Fruit fly (Drosophila melanogaster) whole organism, adult: ENCODE results near the gene app.

ENCODE experiments used
- CG11617 ChIP-seq: fragments of 200-800 bp; sonication (Bioruptor generic); optimal IDR thresholded peaks from 2 replicates; lab custom pipeline; 2017; ENCODE audit warnings: mild to moderate bottlenecking, missing biosample characterization, missing genetic modification reagents, missing genetic modification characterization
- CG12768 ChIP-seq: fragments of 200-800 bp; sonication (Bioruptor generic); optimal IDR thresholded peaks from 2 replicates; lab custom pipeline; 2017; ENCODE audit warnings: missing biosample characterization, missing genetic modification characterization, mild to moderate bottlenecking, moderate library complexity, missing genetic modification reagents
- CG14711 ChIP-seq: fragments of 200-800 bp; sonication (Bioruptor generic); optimal IDR thresholded peaks from 2 replicates; lab custom pipeline; 2018; ENCODE audit warnings: missing biosample characterization, mild to moderate bottlenecking, missing genetic modification characterization, moderate library complexity
- CG1620 ChIP-seq: fragments of 200-800 bp; sonication (Bioruptor generic); optimal IDR thresholded peaks from 2 replicates; lab custom pipeline; 2016; ENCODE audit warnings: missing biosample characterization, missing genetic modification characterization
- CG33017 ChIP-seq: fragments of 200-800 bp; sonication (Bioruptor generic); optimal IDR thresholded peaks from 2 replicates; lab custom pipeline; 2018; ENCODE audit warnings: missing biosample characterization, mild to moderate bottlenecking, missing genetic modification characterization, moderate library complexity
- CG5204 ChIP-seq: fragments of 200-800 bp; sonication (Bioruptor generic); optimal IDR thresholded peaks from 2 replicates; lab custom pipeline; 2016; ENCODE audit warnings: missing biosample characterization, missing genetic modification characterization
- CG7045 ChIP-seq: fragments of 200-800 bp; sonication (Bioruptor generic); optimal IDR thresholded peaks from 2 replicates; lab custom pipeline; 2017; ENCODE audit warnings: missing biosample characterization, mild to moderate bottlenecking, missing genetic modification characterization
- CG7101 ChIP-seq: fragments of 200-800 bp; sonication (Bioruptor generic); optimal IDR thresholded peaks from 2 replicates; lab custom pipeline; 2018; ENCODE audit warnings: missing biosample characterization, mild to moderate bottlenecking, missing genetic modification characterization, moderate library complexity
- Clk ChIP-seq: fragments of 200-800 bp; sonication (Bioruptor generic); optimal IDR thresholded peaks from 2 replicates; lab custom pipeline; 2017; ENCODE audit warnings: missing biosample characterization, missing genetic modification characterization
- Crg-1 ChIP-seq: fragments of 200-800 bp; sonication (Bioruptor generic); optimal IDR thresholded peaks from 2 replicates; lab custom pipeline; 2016; ENCODE audit warnings: missing biosample characterization, missing genetic modification characterization
- Hr96 ChIP-seq: fragments of 200-800 bp; sonication (Bioruptor generic); optimal IDR thresholded peaks from 2 replicates; lab custom pipeline; 2016; ENCODE audit warnings: missing biosample characterization, missing genetic modification characterization
- Mnt ChIP-seq: fragments of 200-800 bp; sonication (Bioruptor generic); optimal IDR thresholded peaks from 2 replicates; lab custom pipeline; 2016; ENCODE audit warnings: missing biosample characterization, mild to moderate bottlenecking, missing genetic modification characterization
- bab1 ChIP-seq: fragments of 200-800 bp; sonication (Bioruptor generic); optimal IDR thresholded peaks from 3 replicates; lab custom pipeline; 2019; ENCODE audit warnings: missing biosample characterization, mild to moderate bottlenecking, missing genetic modification characterization, moderate library complexity
- cic ChIP-seq: fragments of 200-800 bp; sonication (Bioruptor generic); optimal IDR thresholded peaks from 2 replicates; lab custom pipeline; 2017; ENCODE audit warnings: missing biosample characterization, mild to moderate bottlenecking, missing genetic modification characterization, moderate library complexity
- cnc ChIP-seq, 2 experiments: fragments of >200 bp; optimal IDR thresholded peaks; 2 replicates each; lab custom pipeline; 2017
- kay ChIP-seq: fragments of 200-800 bp; sonication (Bioruptor generic); peaks from one replicate; lab custom pipeline; 2016; ENCODE audit warnings: missing biosample characterization, missing genetic modification characterization, borderline replicate concordance
- ovo ChIP-seq: fragments of 200-800 bp; sonication (Bioruptor generic); optimal IDR thresholded peaks from 2 replicates; lab custom pipeline; 2016; ENCODE audit warnings: missing biosample characterization, missing genetic modification characterization
- pad ChIP-seq: fragments of 200-800 bp; sonication (Bioruptor generic); optimal IDR thresholded peaks from 3 replicates; lab custom pipeline; 2017; ENCODE audit warnings: missing biosample characterization, missing genetic modification characterization, mild to moderate bottlenecking, moderate library complexity, missing genetic modification reagents
- tj ChIP-seq: fragments of 200-800 bp; sonication (Bioruptor generic); optimal IDR thresholded peaks from 3 replicates; lab custom pipeline; 2017; ENCODE audit warnings: missing biosample characterization, mild to moderate bottlenecking, missing genetic modification characterization, moderate library complexity
- toe ChIP-seq: fragments of 200-800 bp; sonication (Bioruptor generic); optimal IDR thresholded peaks from 2 replicates; lab custom pipeline; 2016; ENCODE audit warnings: missing biosample characterization, missing genetic modification characterization

app gene

dm6 chr3L:12276495-12276894 lies 9.9 kb upstream of the app start:
- TF ChIP-seq Crg-1 (GFP tag; lab: Kevin White, UChicago), result no peak
- TF ChIP-seq kay (GFP tag; lab: Kevin White, UChicago), result no peak
- TF ChIP-seq CG11617 (GFP tag; lab: Kevin White, UChicago), result no peak
- TF ChIP-seq CG14711, result no peak
- TF ChIP-seq cic (GFP tag; lab: Kevin White, UChicago), result no peak
- no peak for TF ChIP-seq Clk (GFP tag; lab: Kevin White, UChicago)
- no peak for TF ChIP-seq CG12768 (GFP tag; lab: Kevin White, UChicago)
- no peak for TF ChIP-seq Mnt (GFP tag; lab: Kevin White, UChicago)
- no peak for TF ChIP-seq toe (GFP tag; lab: Kevin White, UChicago)
- no peak for TF ChIP-seq pad (GFP tag; lab: Kevin White, UChicago)
- no peak for TF ChIP-seq CG33017 (tag; lab: Kevin White, UChicago)
- no peak for TF ChIP-seq CG5204 (GFP tag; lab: Kevin White, UChicago)
- TF ChIP-seq bab1 (GFP tag; lab: Kevin White, UChicago), result no peak
- no peak for TF ChIP-seq tj (GFP tag; lab: Kevin White, UChicago)
- no peak for TF ChIP-seq cnc (optimal IDR thresholded peaks at IDR 0.05; lab: Kevin White, UChicago)
- no peak for TF ChIP-seq CG7101 (tag; lab: Kevin White, UChicago)

- TF ChIP-seq Hr96 (GFP tag; lab: Kevin White, UChicago) (no peak), Clk (GFP tag; lab: Kevin White, UChicago) (no peak), cic (GFP tag; lab: Kevin White, UChicago) (peak; percentile 11), tj (GFP tag; lab: Kevin White, UChicago) (peak; percentile 64), CG33017 (tag; lab: Kevin White, UChicago) (peak; percentile 64), ovo (GFP tag; lab: Kevin White, UChicago) (no peak), cnc (optimal IDR thresholded peaks at IDR 0.05; lab: Kevin White, UChicago) (no peak), Mnt (GFP tag; lab: Kevin White, UChicago) (no peak), bab1 (GFP tag; lab: Kevin White, UChicago) (peak; percentile 9), CG5204 (GFP tag; lab: Kevin White, UChicago) (no peak), pad (GFP tag; lab: Kevin White, UChicago) (peak; percentile 16), CG12768 (GFP tag; lab: Kevin White, UChicago) (peak; percentile 12), CG7045 (GFP tag; lab: Kevin White, UChicago) (no peak), toe (GFP tag; lab: Kevin White, UChicago) (no peak), Crg-1 (GFP tag; lab: Kevin White, UChicago) (no peak), CG11617 (GFP tag; lab: Kevin White, UChicago) (peak; percentile 55), CG1620 (no peak), CG14711 (peak; percentile 64), kay (GFP tag; lab: Kevin White, UChicago) (no peak), CG7101 (tag; lab: Kevin White, UChicago) (peak; percentile 45)
Measured at dm6 chr3L:12275572-12276042, 9.0 kb upstream of the app start.

dm6 chr3L:12271195-12271618 lies 4.6 kb upstream of the app start, which contains the start of gene Pbgs:
Gene Pbgs (minus strand): TSS chr3L:12271345.
- peak; percentile 12 for TF ChIP-seq Mnt (GFP tag; lab: Kevin White, UChicago)
- TF ChIP-seq bab1 (GFP tag; lab: Kevin White, UChicago), result peak; percentile 58
- TF ChIP-seq cnc (optimal IDR thresholded peaks at IDR 0.05; lab: Kevin White, UChicago), result no peak
- no peak for TF ChIP-seq Crg-1 (GFP tag; lab: Kevin White, UChicago)
- TF ChIP-seq CG7101 (tag; lab: Kevin White, UChicago), result peak; percentile 52
- peak; percentile 6 for TF ChIP-seq CG11617 (GFP tag; lab: Kevin White, UChicago)
- no peak for TF ChIP-seq tj (GFP tag; lab: Kevin White, UChicago)
- TF ChIP-seq cic (GFP tag; lab: Kevin White, UChicago), result no peak
- TF ChIP-seq CG1620, result no peak
- TF ChIP-seq pad (GFP tag; lab: Kevin White, UChicago), result peak; percentile 26
- TF ChIP-seq kay (GFP tag; lab: Kevin White, UChicago), result no peak
- peak; percentile 46 for TF ChIP-seq CG33017 (tag; lab: Kevin White, UChicago)
- TF ChIP-seq CG14711, result no peak

- TF ChIP-seq Crg-1 (GFP tag; lab: Kevin White, UChicago) (no peak), cic (GFP tag; lab: Kevin White, UChicago) (peak; percentile 57), CG7045 (GFP tag; lab: Kevin White, UChicago) (peak; percentile 74), ovo (GFP tag; lab: Kevin White, UChicago) (no peak), CG7101 (tag; lab: Kevin White, UChicago) (peak; percentile 88), Clk (GFP tag; lab: Kevin White, UChicago) (no peak), kay (GFP tag; lab: Kevin White, UChicago) (no peak), cnc (optimal IDR thresholded peaks at IDR 0.05; lab: Kevin White, UChicago) (no peak), CG12768 (GFP tag; lab: Kevin White, UChicago) (peak; percentile 77), CG33017 (tag; lab: Kevin White, UChicago) (peak; percentile 87), CG1620 (no peak), tj (GFP tag; lab: Kevin White, UChicago) (peak; percentile 37), Hr96 (GFP tag; lab: Kevin White, UChicago) (peak; percentile 35), bab1 (GFP tag; lab: Kevin White, UChicago) (no peak), Mnt (GFP tag; lab: Kevin White, UChicago) (peak; percentile 45), pad (GFP tag; lab: Kevin White, UChicago) (peak; percentile 46), CG11617 (GFP tag; lab: Kevin White, UChicago) (peak; percentile 85), toe (GFP tag; lab: Kevin White, UChicago) (peak; percentile 22), CG14711 (peak; percentile 70), CG5204 (GFP tag; lab: Kevin White, UChicago) (peak; percentile 44)
Measured at dm6 chr3L:12269867-12270266, 3.2 kb upstream of the app start.

- TF ChIP-seq Hr96 (GFP tag; lab: Kevin White, UChicago) (no peak), CG5204 (GFP tag; lab: Kevin White, UChicago) (no peak), CG14711 (no peak), CG7101 (tag; lab: Kevin White, UChicago) (no peak), CG33017 (tag; lab: Kevin White, UChicago) (no peak), toe (GFP tag; lab: Kevin White, UChicago) (no peak), CG12768 (GFP tag; lab: Kevin White, UChicago) (no peak), Clk (GFP tag; lab: Kevin White, UChicago) (no peak), CG7045 (GFP tag; lab: Kevin White, UChicago) (no peak), kay (GFP tag; lab: Kevin White, UChicago) (no peak), cic (GFP tag; lab: Kevin White, UChicago) (no peak), Crg-1 (GFP tag; lab: Kevin White, UChicago) (no peak), ovo (GFP tag; lab: Kevin White, UChicago) (no peak), Mnt (GFP tag; lab: Kevin White, UChicago) (no peak), CG1620 (no peak), cnc (optimal IDR thresholded peaks at IDR 0.05; lab: Kevin White, UChicago) (no peak), pad (GFP tag; lab: Kevin White, UChicago) (no peak), tj (GFP tag; lab: Kevin White, UChicago) (no peak)
Measured at dm6 chr3L:12267332-12267914, 782 bp upstream of the app start, which contains the start of gene CG32100. Gene CG32100 (plus strand): TSS chr3L:12267528.
